Fruit fly (Drosophila melanogaster): ENCODE measurements around the gene Alg9.

Gene Alg9

dm6 chr3R:25176517-25176916 is 44.9 kb upstream of the Alg9 start:
- peak in 1 of 2 experiments; percentile 11 for TF ChIP-seq foxo (GFP tag; optimal IDR thresholded peaks at IDR 0.05)
- TF ChIP-seq tai (GFP tag; optimal IDR thresholded peaks at IDR 0.05), result no peak

DNA sequence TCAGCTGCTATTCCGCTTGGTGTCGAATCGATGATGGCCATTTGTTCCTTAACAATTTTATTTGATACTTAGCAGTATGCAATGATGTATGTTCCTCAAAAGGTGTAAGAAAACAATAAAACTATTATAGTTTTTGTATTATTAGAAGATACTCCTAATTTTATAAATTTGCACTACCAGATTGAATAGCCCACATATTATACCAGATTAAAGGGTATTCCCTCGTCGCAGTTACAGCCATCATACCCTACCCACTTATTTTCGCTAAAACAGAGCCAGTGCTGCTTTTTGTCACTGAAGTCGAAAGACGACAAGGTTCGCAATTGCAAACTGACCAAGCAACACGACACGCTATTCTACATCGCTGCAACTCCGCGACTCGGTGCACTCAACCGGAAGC is 44.0 kb upstream of the Alg9 start:
- TF ChIP-seq dsf (GFP tag; optimal IDR thresholded peaks at IDR 0.05; ENCODE audit: borderline replicate concordance) (no peak), N (GFP tag; optimal IDR thresholded peaks at IDR 0.05) (no peak), HLH106 (tag; optimal IDR thresholded peaks at IDR 0.05) (no peak), foxo (GFP tag; optimal IDR thresholded peaks at IDR 0.05) (no peak)

DNA sequence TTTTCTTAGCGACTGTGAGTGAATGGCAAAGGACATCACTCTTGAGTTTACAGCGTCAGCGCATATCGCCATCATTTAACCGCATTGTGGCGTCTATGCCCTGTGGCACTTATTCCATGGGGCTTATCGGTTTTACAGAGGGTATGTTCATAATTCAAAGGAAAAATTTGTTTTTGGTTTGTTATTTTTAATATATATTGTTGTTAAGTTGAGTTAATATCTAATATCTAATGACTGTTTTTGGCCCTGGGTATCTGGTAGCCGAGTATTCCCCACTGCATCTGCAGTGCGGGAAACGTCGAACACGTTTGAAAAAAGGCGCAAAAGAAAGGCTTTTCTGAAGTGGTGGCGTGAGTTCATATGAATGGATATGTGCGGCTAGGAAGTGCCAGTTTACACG is 42.9 kb upstream of the Alg9 start:
- peak in 1 of 2 experiments; percentile 80 for TF ChIP-seq foxo (GFP tag; optimal IDR thresholded peaks at IDR 0.05)
- peak; percentile 83 for TF ChIP-seq br (GFP tag; optimal IDR thresholded peaks at IDR 0.05)
- TF ChIP-seq Vsx2 (GFP tag; optimal IDR thresholded peaks at IDR 0.05; ENCODE audit: partially characterized antibody), result no peak
- no peak for TF ChIP-seq Dif (GFP tag; optimal IDR thresholded peaks at IDR 0.05; ENCODE audit: partially characterized antibody)
- TF ChIP-seq sage (GFP tag; optimal IDR thresholded peaks at IDR 0.05), result peak; percentile 22
- no peak for TF ChIP-seq pan (optimal IDR thresholded peaks at IDR 0.05)
- TF ChIP-seq Jra (GFP tag; optimal IDR thresholded peaks at IDR 0.05), result no peak
- TF ChIP-seq dmrt93B (GFP tag; optimal IDR thresholded peaks at IDR 0.05), result peak; percentile 48
- TF ChIP-seq psq (GFP tag; optimal IDR thresholded peaks at IDR 0.05), result peak; percentile 81
- peak; percentile 89 for TF ChIP-seq OdsH (GFP tag; optimal IDR thresholded peaks at IDR 0.05)
- peak; percentile 75 for TF ChIP-seq Hnf4 (GFP tag; optimal IDR thresholded peaks at IDR 0.05)
- peak; percentile 85 for TF ChIP-seq HLH106 (tag; optimal IDR thresholded peaks at IDR 0.05)
- no peak for TF ChIP-seq CG32264 (GFP tag; optimal IDR thresholded peaks at IDR 0.05)
- peak; percentile 42 for TF ChIP-seq CG9705 (GFP tag; optimal IDR thresholded peaks at IDR 0.05)
- TF ChIP-seq brk (GFP tag; optimal IDR thresholded peaks at IDR 0.05), result peak; percentile 86
- TF ChIP-seq lola (GFP tag; optimal IDR thresholded peaks at IDR 0.05), result no peak
- TF ChIP-seq dl (GFP tag; optimal IDR thresholded peaks at IDR 0.05; ENCODE audit: insufficient read depth in 1 of 2, partially characterized antibody in 2 of 2), result no peak
- TF ChIP-seq h (GFP tag; optimal IDR thresholded peaks at IDR 0.05), result peak; percentile 69
- peak; percentile 90 for TF ChIP-seq ey (GFP tag; optimal IDR thresholded peaks at IDR 0.05)
- peak; percentile 68 for TF ChIP-seq fru (GFP tag; optimal IDR thresholded peaks at IDR 0.05)
- TF ChIP-seq Sp1 (GFP tag; optimal IDR thresholded peaks at IDR 0.05), result peak; percentile 86
- no peak for TF ChIP-seq CrebA (GFP tag; optimal IDR thresholded peaks at IDR 0.05; ENCODE audit: borderline replicate concordance)
- no peak for TF ChIP-seq Myc (optimal IDR thresholded peaks at IDR 0.05)
- no peak for TF ChIP-seq GATAd (GFP tag; optimal IDR thresholded peaks at IDR 0.05)
- TF ChIP-seq Dfd (GFP tag; optimal IDR thresholded peaks at IDR 0.05), result no peak
- TF ChIP-seq tai (GFP tag; optimal IDR thresholded peaks at IDR 0.05), result no peak
- no peak for TF ChIP-seq jim (GFP tag; optimal IDR thresholded peaks at IDR 0.05)
- no peak for TF ChIP-seq Hr83 (GFP tag; optimal IDR thresholded peaks at IDR 0.05; ENCODE audit: poor library complexity, severe bottlenecking)
- no peak for TF ChIP-seq N (GFP tag; optimal IDR thresholded peaks at IDR 0.05)
- peak; percentile 46 for TF ChIP-seq sv (GFP tag; optimal IDR thresholded peaks at IDR 0.05)
- peak; percentile 90 for TF ChIP-seq rgr (GFP tag; optimal IDR thresholded peaks at IDR 0.05)
- TF ChIP-seq Rel (GFP tag; optimal IDR thresholded peaks at IDR 0.05), result no peak
- peak; percentile 38 for TF ChIP-seq Rel (tag; optimal IDR thresholded peaks at IDR 0.05)
- TF ChIP-seq dsf (GFP tag; optimal IDR thresholded peaks at IDR 0.05; ENCODE audit: borderline replicate concordance), result no peak
- peak; percentile 51 for TF ChIP-seq woc (GFP tag; optimal IDR thresholded peaks at IDR 0.05)
- no peak for TF ChIP-seq usp (GFP tag; optimal IDR thresholded peaks at IDR 0.05)
- TF ChIP-seq Hr78 (GFP tag; optimal IDR thresholded peaks at IDR 0.05), result no peak
- TF ChIP-seq Abd-B (GFP tag; optimal IDR thresholded peaks at IDR 0.05), result no peak
- no peak for TF ChIP-seq Mio (GFP tag; optimal IDR thresholded peaks at IDR 0.05)
